Worm (Caenorhabditis elegans) whole organism, L1 larva: ENCODE measurements around the gene vha-17.

ENCODE experiments used
- C34B4.2 ChIP-seq: sonication (generic microtip); optimal IDR thresholded peaks from 2 replicates; lab custom pipeline; 2017; ENCODE audit warnings: mild to moderate bottlenecking, missing genetic modification characterization, missing compliant biosample characterization
- F16B12.6 ChIP-seq: fragments of 150-350 bp; optimal IDR thresholded peaks from 2 replicates; lab custom pipeline; 2014; ENCODE audit warnings: missing biosample characterization, missing genetic modification characterization
- Y116A8C.19 ChIP-seq: sonication (generic microtip); optimal IDR thresholded peaks from 2 replicates; lab custom pipeline; 2016; ENCODE audit warnings: missing compliant biosample characterization, missing genetic modification characterization, borderline replicate concordance
- aha-1 ChIP-seq: fragments of 150-350 bp; optimal IDR thresholded peaks from 2 replicates; lab custom pipeline; 2014; ENCODE audit warnings: missing biosample characterization, missing genetic modification characterization
- ama-1 ChIP-seq: fragments of 150-350 bp; optimal IDR thresholded peaks from 2 replicates; lab custom pipeline; 2014
- ceh-82 ChIP-seq, 3 experiments: fragments of 150-350 bp in 1 of 3; sonication (generic microtip) in 2 of 3; optimal IDR thresholded peaks; 2 replicates each; lab custom pipeline; 2014 to 2017; ENCODE audit warnings: missing biosample characterization in 3 of 3, missing genetic modification characterization in 3 of 3
- ces-1 ChIP-seq: fragments of 150-350 bp; optimal IDR thresholded peaks from 2 replicates; lab custom pipeline; 2014; ENCODE audit warnings: missing biosample characterization, missing genetic modification reagents, missing genetic modification characterization
- dsc-1 ChIP-seq: sonication (generic microtip); optimal IDR thresholded peaks from 2 replicates; lab custom pipeline; 2016; ENCODE audit warnings: mild to moderate bottlenecking, missing genetic modification characterization, missing compliant biosample characterization
- efl-1 ChIP-seq, 4 experiments: fragments of 150-350 bp; optimal IDR thresholded peaks in 3 of 4; peaks in 1 of 4; 1 replicate in 1 of 4; 2 replicates in 3 of 4; lab custom pipeline; 2014; ENCODE audit warnings: missing biosample characterization in 2 of 4, missing genetic modification characterization in 2 of 4, missing genetic modification reagents in 2 of 4
- egl-27 ChIP-seq, 2 experiments: fragments of 150-350 bp in 1 of 2; sonication (generic microtip); optimal IDR thresholded peaks; 3 replicates each; lab custom pipeline; 2017 to 2018; ENCODE audit warnings: missing biosample characterization in 2 of 2, missing genetic modification characterization in 2 of 2, missing genetic modification reagents in 2 of 2
- elt-2 ChIP-seq: sonication (generic microtip); optimal IDR thresholded peaks from 2 replicates; lab custom pipeline; 2016; ENCODE audit warnings: missing genetic modification characterization, mild to moderate bottlenecking, inconsistent platforms, missing compliant biosample characterization, missing genetic modification reagents
- elt-3 ChIP-seq, 6 experiments: fragments of 150-350 bp in 1 of 6; sonication (generic microtip); optimal IDR thresholded peaks; 2 replicates each; lab custom pipeline; 2017 to 2018; ENCODE audit warnings: missing biosample characterization in 6 of 6, missing genetic modification characterization in 6 of 6, inconsistent platforms in 1 of 6
- ets-5 ChIP-seq: fragments of 200-800 bp; sonication (Bioruptor generic); IDR thresholded peaks from 2 replicates; pipeline ENCODE4 v1.3.6; 2022; ENCODE audit warnings: missing genetic modification characterization, missing compliant biosample characterization
- fkh-10 ChIP-seq: sonication (generic microtip); optimal IDR thresholded peaks from 2 replicates; lab custom pipeline; 2017; ENCODE audit warnings: missing biosample characterization, missing genetic modification reagents, missing genetic modification characterization
- fkh-4 ChIP-seq: sonication (generic microtip); optimal IDR thresholded peaks from 2 replicates; lab custom pipeline; 2016; ENCODE audit warnings: missing compliant biosample characterization, missing genetic modification characterization, borderline replicate concordance
- hlh-4 ChIP-seq: sonication (generic microtip); optimal IDR thresholded peaks from 2 replicates; lab custom pipeline; 2016; ENCODE audit warnings: mild to moderate bottlenecking, missing genetic modification characterization, missing compliant biosample characterization
- irx-1 ChIP-seq: sonication (generic microtip); optimal IDR thresholded peaks from 2 replicates; lab custom pipeline; 2016; ENCODE audit warnings: missing genetic modification characterization, missing compliant biosample characterization
- lin-13 ChIP-seq: fragments of 150-350 bp; optimal IDR thresholded peaks from 2 replicates; lab custom pipeline; 2014; ENCODE audit warnings: missing biosample characterization, missing genetic modification reagents, missing genetic modification characterization
- lin-14 ChIP-seq: fragments of 200-800 bp; sonication (Bioruptor generic); optimal IDR thresholded peaks from 2 replicates; lab custom pipeline; 2018; ENCODE audit warnings: mild to moderate bottlenecking, missing genetic modification characterization, moderate library complexity, missing compliant biosample characterization
- lin-15B ChIP-seq: fragments of 150-350 bp; sonication (generic microtip); optimal IDR thresholded peaks from 3 replicates; lab custom pipeline; 2014; ENCODE audit warnings: missing biosample characterization, missing genetic modification characterization
- lin-35 ChIP-seq, 2 experiments: fragments of 150-350 bp; optimal IDR thresholded peaks; 2 replicates each; lab custom pipeline; 2014; ENCODE audit warnings: missing biosample characterization in 2 of 2, missing genetic modification characterization in 2 of 2, missing genetic modification reagents in 2 of 2
- lsy-2 ChIP-seq, 2 experiments: fragments of 150-350 bp; optimal IDR thresholded peaks; 2 replicates each; lab custom pipeline; 2014; ENCODE audit warnings: missing biosample characterization in 2 of 2, missing genetic modification characterization in 2 of 2
- mab-9 ChIP-seq: fragments of 200-800 bp; sonication (Bioruptor generic); IDR thresholded peaks from 2 replicates; pipeline ENCODE4 v1.3.6; 2022; ENCODE audit warnings: missing genetic modification reagents, missing genetic modification characterization, missing compliant biosample characterization
- mep-1 ChIP-seq: fragments of 150-350 bp; optimal IDR thresholded peaks from 2 replicates; lab custom pipeline; 2014; ENCODE audit warnings: missing biosample characterization, missing genetic modification characterization
- nhr-11 ChIP-seq: fragments of 150-350 bp; optimal IDR thresholded peaks from 2 replicates; lab custom pipeline; 2014; ENCODE audit warnings: missing biosample characterization, missing genetic modification characterization
- nhr-19 ChIP-seq: fragments of 200-800 bp; sonication (Bioruptor generic); conservative IDR thresholded peaks from 2 replicates; pipeline ENCODE4 v1.3.6; 2022; ENCODE audit warnings: missing genetic modification characterization, missing compliant biosample characterization
- nhr-20 ChIP-seq: sonication (generic microtip); optimal IDR thresholded peaks from 2 replicates; lab custom pipeline; 2016; ENCODE audit warnings: mild to moderate bottlenecking, missing genetic modification characterization, missing compliant biosample characterization
- nhr-28 ChIP-seq: fragments of 150-350 bp; optimal IDR thresholded peaks from 2 replicates; lab custom pipeline; 2014; ENCODE audit warnings: missing biosample characterization, missing genetic modification characterization
- nhr-47 ChIP-seq: sonication (generic microtip); optimal IDR thresholded peaks from 2 replicates; lab custom pipeline; 2016; ENCODE audit warnings: mild to moderate bottlenecking, missing genetic modification characterization, moderate library complexity, missing compliant biosample characterization
- nhr-71 ChIP-seq: sonication (generic microtip); optimal IDR thresholded peaks from 2 replicates; lab custom pipeline; 2016; ENCODE audit warnings: mild to moderate bottlenecking, missing genetic modification characterization, moderate library complexity, missing compliant biosample characterization
- nhr-76 ChIP-seq: sonication (generic microtip); optimal IDR thresholded peaks from 2 replicates; lab custom pipeline; 2017; ENCODE audit warnings: missing biosample characterization, missing genetic modification characterization
- nhr-77 ChIP-seq: fragments of 150-350 bp; optimal IDR thresholded peaks from 2 replicates; lab custom pipeline; 2014; ENCODE audit warnings: missing biosample characterization, missing genetic modification characterization
- nhr-84 ChIP-seq: sonication (generic microtip); optimal IDR thresholded peaks from 2 replicates; lab custom pipeline; 2017; ENCODE audit warnings: missing biosample characterization, missing genetic modification characterization
- nhr-85 ChIP-seq: sonication (generic microtip); peaks from one replicate; lab custom pipeline; 2016; ENCODE audit warnings: missing genetic modification characterization, inconsistent platforms, missing compliant biosample characterization
- nhr-90 ChIP-seq: sonication (generic microtip); optimal IDR thresholded peaks from 2 replicates; lab custom pipeline; 2016; ENCODE audit warnings: mild to moderate bottlenecking, missing genetic modification characterization, missing compliant biosample characterization; ENCODE audit not compliant: poor library complexity
- pag-3 ChIP-seq: sonication (generic microtip); optimal IDR thresholded peaks from 2 replicates; lab custom pipeline; 2017; ENCODE audit warnings: missing genetic modification characterization, mild to moderate bottlenecking, missing compliant biosample characterization, antibody characterized with exemption, borderline replicate concordance; ENCODE audit not compliant: insufficient read depth
- pax-3 ChIP-seq: fragments of 200-800 bp; sonication (Bioruptor generic); optimal IDR thresholded peaks from 2 replicates; lab custom pipeline; 2018; ENCODE audit warnings: mild to moderate bottlenecking, missing genetic modification characterization, moderate library complexity, missing compliant biosample characterization
- pqm-1 ChIP-seq: sonication (generic microtip); optimal IDR thresholded peaks from 3 replicates; lab custom pipeline; 2017; ENCODE audit warnings: missing biosample characterization, missing genetic modification characterization
- rnt-1 ChIP-seq: sonication (generic microtip); optimal IDR thresholded peaks from 2 replicates; lab custom pipeline; 2016; ENCODE audit warnings: mild to moderate bottlenecking, missing genetic modification characterization, moderate library complexity, missing compliant biosample characterization
- skn-1 ChIP-seq: fragments of 150-350 bp; optimal IDR thresholded peaks from 2 replicates; lab custom pipeline; 2014; ENCODE audit warnings: missing biosample characterization, missing genetic modification characterization
- snpc-4 ChIP-seq: fragments of 150-350 bp; optimal IDR thresholded peaks from 2 replicates; lab custom pipeline; 2014; ENCODE audit warnings: missing biosample characterization, missing genetic modification characterization
- snu-23 ChIP-seq: sonication (generic microtip); optimal IDR thresholded peaks from 2 replicates; lab custom pipeline; 2016; ENCODE audit warnings: missing genetic modification characterization, missing compliant biosample characterization
- sox-4 ChIP-seq: sonication (generic microtip); optimal IDR thresholded peaks from 2 replicates; lab custom pipeline; 2016; ENCODE audit warnings: missing genetic modification characterization, missing compliant biosample characterization
- sptf-1 ChIP-seq: fragments of 150-350 bp; optimal IDR thresholded peaks from 2 replicates; lab custom pipeline; 2014; ENCODE audit warnings: missing biosample characterization, missing genetic modification characterization
- sup-37 ChIP-seq: fragments of 200-800 bp; sonication (Bioruptor generic); optimal IDR thresholded peaks from 2 replicates; lab custom pipeline; 2018; ENCODE audit warnings: mild to moderate bottlenecking, missing genetic modification characterization, missing compliant biosample characterization
- tlp-1 ChIP-seq: fragments of 150-350 bp; optimal IDR thresholded peaks from 2 replicates; lab custom pipeline; 2014; ENCODE audit warnings: missing biosample characterization, missing genetic modification characterization
- unc-130 ChIP-seq: fragments of 150-350 bp; optimal IDR thresholded peaks from 2 replicates; lab custom pipeline; 2017; ENCODE audit warnings: missing biosample characterization, missing genetic modification characterization, inconsistent platforms
- unc-30 ChIP-seq: sonication (generic microtip); optimal IDR thresholded peaks from 2 replicates; lab custom pipeline; 2017; ENCODE audit warnings: missing biosample characterization, missing genetic modification characterization
- unc-62 ChIP-seq: fragments of 150-350 bp; optimal IDR thresholded peaks from 2 replicates; lab custom pipeline; 2014; ENCODE audit warnings: missing biosample characterization, missing genetic modification reagents, missing genetic modification characterization
- xbp-1 ChIP-seq: sonication (generic microtip); optimal IDR thresholded peaks from 2 replicates; lab custom pipeline; 2016; ENCODE audit warnings: missing genetic modification characterization, missing compliant biosample characterization
- ztf-11 ChIP-seq, 2 experiments: sonication (generic microtip); optimal IDR thresholded peaks; 2 replicates each; lab custom pipeline; 2016 to 2017; ENCODE audit warnings: missing genetic modification characterization in 2 of 2, missing biosample characterization in 1 of 2, missing compliant biosample characterization in 1 of 2

vha-17 gene

ce11 chrIV:9339205-9339604 is 17.6 kb downstream of the vha-17 start, which contains the start of gene T20D3.6:
Gene T20D3.6 (minus strand): TSS chrIV:9339305.
- TF ChIP-seq ces-1 (GFP tag; lab: Kevin White, UChicago) (no peak), unc-62 (GFP tag; lab: Kevin White, UChicago) (no peak), lsy-2 (tag; optimal IDR thresholded peaks at IDR 0.05; lab: Kevin White, UChicago) (no peak), F16B12.6 (tag; lab: Kevin White, UChicago) (no peak), nhr-20 (no peak), sptf-1 (tag; lab: Kevin White, UChicago) (no peak), lin-13 (GFP tag; lab: Kevin White, UChicago) (no peak), snu-23 (GFP tag; lab: Kevin White, UChicago) (no peak), elt-2 (no peak), nhr-47 (no peak), mab-9 (GFP tag; lab: Robert Waterston, UW) (no peak), unc-30 (no peak), aha-1 (tag; lab: Kevin White, UChicago) (no peak)

- TF ChIP-seq skn-1 = no peak
- TF ChIP-seq pqm-1 (tag; lab: Kevin White, UChicago) = no peak
- no peak for TF ChIP-seq nhr-90
- TF ChIP-seq nhr-71 (tag; lab: Kevin White, UChicago) = peak; percentile 37
- TF ChIP-seq hlh-4 (tag; lab: Kevin White, UChicago) = no peak
- no peak for TF ChIP-seq C34B4.2 (tag; lab: Kevin White, UChicago)
- TF ChIP-seq unc-130 (tag; lab: Kevin White, UChicago) = no peak
- peak; percentile 8 for TF ChIP-seq nhr-20
- no peak for TF ChIP-seq ama-1 (lab: Kevin White, UChicago)
- no peak for TF ChIP-seq nhr-11 (tag; lab: Kevin White, UChicago)
- no peak for TF ChIP-seq dsc-1 (tag; lab: Kevin White, UChicago)
- TF ChIP-seq lin-35 (GFP tag; optimal IDR thresholded peaks at IDR 0.05; lab: Kevin White, UChicago) = peak; percentile 20 to 39
- peak; percentile 2 for TF ChIP-seq nhr-47
- no peak for TF ChIP-seq aha-1 (tag; lab: Kevin White, UChicago)
- peak; percentile 22 for TF ChIP-seq xbp-1 (tag; lab: Kevin White, UChicago)
- TF ChIP-seq nhr-85 (tag; lab: Kevin White, UChicago) = no peak
- TF ChIP-seq nhr-28 (tag; lab: Kevin White, UChicago) = no peak
- TF ChIP-seq ets-5 (GFP tag; lab: Robert Waterston, UW) = no peak
- TF ChIP-seq elt-3 (tag; optimal IDR thresholded peaks at IDR 0.05; lab: Kevin White, UChicago) = no peak
- TF ChIP-seq pag-3 = no peak
- peak; percentile 37 for TF ChIP-seq mep-1 (tag; lab: Kevin White, UChicago)
- TF ChIP-seq lin-14 = peak; percentile 39
- no peak for TF ChIP-seq pax-3 (tag; lab: Kevin White, UChicago)
- no peak for TF ChIP-seq nhr-76 (tag; lab: Kevin White, UChicago)
- TF ChIP-seq lin-15B (tag; lab: Kevin White, UChicago) = no peak
- no peak for TF ChIP-seq egl-27 (tag; optimal IDR thresholded peaks at IDR 0.05; lab: Kevin White, UChicago)
- TF ChIP-seq fkh-4 (tag; lab: Kevin White, UChicago) = no peak
- TF ChIP-seq elt-2 = no peak
- TF ChIP-seq unc-30 = no peak
- peak; percentile 32 to 55 for TF ChIP-seq lsy-2 (tag; optimal IDR thresholded peaks at IDR 0.05; lab: Kevin White, UChicago)
- TF ChIP-seq nhr-84 (tag; lab: Kevin White, UChicago) = no peak
- TF ChIP-seq ceh-82 (tag; optimal IDR thresholded peaks at IDR 0.05; lab: Kevin White, UChicago) = no peak
- TF ChIP-seq nhr-77 (tag; lab: Kevin White, UChicago) = no peak
- TF ChIP-seq ztf-11 (tag; optimal IDR thresholded peaks at IDR 0.05; lab: Kevin White, UChicago) = no peak
- peak; percentile 35 to 43 for TF ChIP-seq efl-1 (optimal IDR thresholded peaks at IDR 0.05; lab: Kevin White, UChicago)
- TF ChIP-seq efl-1 (GFP tag; optimal IDR thresholded peaks at IDR 0.05 in 1 of 2; lab: Kevin White, UChicago) = peak in 1 of 2 experiments; percentile 38
- peak; percentile 13 for TF ChIP-seq irx-1 (tag; lab: Kevin White, UChicago)
- TF ChIP-seq fkh-10 = no peak
- TF ChIP-seq sup-37 (GFP tag; lab: Kevin White, UChicago) = no peak
- TF ChIP-seq tlp-1 = no peak
- no peak for TF ChIP-seq nhr-19
- no peak for TF ChIP-seq Y116A8C.19 (tag; lab: Kevin White, UChicago)
- TF ChIP-seq rnt-1 (tag; lab: Kevin White, UChicago) = peak; percentile 7
- no peak for TF ChIP-seq snpc-4
- TF ChIP-seq sox-4 (tag; lab: Kevin White, UChicago) = no peak
Measured at ce11 chrIV:9341591-9341990, 20.0 kb downstream of the vha-17 start, which contains the start of gene vps-26. Gene vps-26 (minus strand): TSS chrIV:9341790.
